Fruit fly (Drosophila melanogaster) whole organism, embryonic: ENCODE measurements around the gene CG4101.

ENCODE experiments used
- Ada2b ChIP-seq: fragments of 200-800 bp; sonication (Bioruptor generic); IDR thresholded peaks from 2 replicates; pipeline ENCODE4 v1.3.6; 2022; ENCODE audit warnings: missing biosample characterization, missing genetic modification characterization
- B-H2 ChIP-seq: fragments of 200-800 bp; sonication (Bioruptor generic); optimal IDR thresholded peaks from 2 replicates; lab custom pipeline; 2018; ENCODE audit warnings: missing biosample characterization, mild to moderate bottlenecking, missing genetic modification characterization
- CG10147 ChIP-seq: fragments of 200-800 bp; sonication (Bioruptor generic); optimal IDR thresholded peaks from 2 replicates; lab custom pipeline; 2019; ENCODE audit warnings: missing biosample characterization, mild to moderate bottlenecking, missing genetic modification characterization, moderate library complexity
- CG11093 ChIP-seq: fragments of 200-800 bp; sonication (Bioruptor generic); IDR thresholded peaks from 3 replicates; pipeline ENCODE4 v1.3.6; 2022; ENCODE audit warnings: missing biosample characterization, missing genetic modification characterization
- CG13424 ChIP-seq: fragments of 200-800 bp; sonication (Bioruptor generic); optimal IDR thresholded peaks from 2 replicates; lab custom pipeline; 2019; ENCODE audit warnings: missing biosample characterization, mild to moderate bottlenecking, missing genetic modification characterization, moderate library complexity
- CG13624 ChIP-seq: fragments of 200-800 bp; sonication (Bioruptor generic); optimal IDR thresholded peaks from 2 replicates; lab custom pipeline; 2016; ENCODE audit warnings: missing biosample characterization, missing genetic modification characterization
- CG14014 ChIP-seq: fragments of 200-800 bp; sonication (Bioruptor generic); IDR thresholded peaks from 2 replicates; pipeline ENCODE4 v1.3.6; 2022; ENCODE audit warnings: missing biosample characterization, missing genetic modification characterization
- CG1529 ChIP-seq: fragments of 200-800 bp; sonication (Bioruptor generic); optimal IDR thresholded peaks from 3 replicates; lab custom pipeline; 2018; ENCODE audit warnings: missing biosample characterization, missing genetic modification characterization
- CG17361 ChIP-seq: fragments of 200-800 bp; sonication (Bioruptor generic); IDR thresholded peaks from 3 replicates; pipeline ENCODE4 v1.3.6; 2022; ENCODE audit warnings: missing biosample characterization, missing genetic modification characterization
- CG18262 ChIP-seq: fragments of 200-800 bp; optimal IDR thresholded peaks from 3 replicates; lab custom pipeline; 2019; ENCODE audit warnings: missing biosample characterization, mild to moderate bottlenecking, missing genetic modification characterization, moderate library complexity
- CG2712 ChIP-seq: fragments of 200-800 bp; optimal IDR thresholded peaks from 3 replicates; lab custom pipeline; 2019; ENCODE audit warnings: missing biosample characterization, mild to moderate bottlenecking, missing genetic modification characterization, moderate library complexity
- CG3407 ChIP-seq: fragments of 200-800 bp; sonication (Bioruptor generic); optimal IDR thresholded peaks from 2 replicates; lab custom pipeline; 2018; ENCODE audit warnings: missing biosample characterization, mild to moderate bottlenecking, missing genetic modification characterization
- CG43689 ChIP-seq: fragments of 200-800 bp; sonication (Bioruptor generic); IDR thresholded peaks from 2 replicates; pipeline ENCODE4 v1.3.6; 2022; ENCODE audit warnings: missing biosample characterization, missing genetic modification characterization
- CG7357 ChIP-seq: fragments of 200-800 bp; sonication (Bioruptor generic); IDR thresholded peaks from 3 replicates; pipeline ENCODE4 v1.3.6; 2022; ENCODE audit warnings: missing biosample characterization, missing genetic modification characterization
- CG8290 ChIP-seq, 3 experiments: fragments of 200-800 bp; sonication (Bioruptor generic); optimal IDR thresholded peaks; 2 replicates each; lab custom pipeline; 2016 to 2019; ENCODE audit warnings: missing biosample characterization in 3 of 3, missing genetic modification characterization in 3 of 3, mild to moderate bottlenecking in 2 of 3, moderate library complexity in 1 of 3
- CG8478 ChIP-seq: fragments of >200 bp; optimal IDR thresholded peaks from 2 replicates; lab custom pipeline; 2018
- CG8944 ChIP-seq: fragments of 200-800 bp; sonication (Bioruptor generic); optimal IDR thresholded peaks from 3 replicates; lab custom pipeline; 2016; ENCODE audit warnings: missing biosample characterization, missing genetic modification characterization
- CG9215 ChIP-seq: fragments of 200-800 bp; sonication (Bioruptor generic); IDR thresholded peaks from 2 replicates; pipeline ENCODE4 v1.3.6; 2022; ENCODE audit warnings: missing biosample characterization, missing genetic modification characterization
- Camta ChIP-seq: fragments of 200-800 bp; sonication (Bioruptor generic); optimal IDR thresholded peaks from 2 replicates; lab custom pipeline; 2016; ENCODE audit warnings: missing biosample characterization, missing genetic modification characterization
- D ChIP-seq, 2 experiments: fragments of 200-800 bp in 1 of 2; fragments of >200 bp in 1 of 2; sonication (Bioruptor generic) in 1 of 2; optimal IDR thresholded peaks; 2 replicates in 1 of 2; 3 replicates in 1 of 2; lab custom pipeline; 2017; ENCODE audit warnings: mild to moderate bottlenecking in 1 of 2, missing biosample characterization in 1 of 2, missing genetic modification characterization in 1 of 2, missing genetic modification reagents in 1 of 2
- Dip2 ChIP-seq: fragments of 200-800 bp; sonication (Bioruptor generic); IDR thresholded peaks from 2 replicates; pipeline ENCODE4 v1.3.6; 2022; ENCODE audit warnings: missing biosample characterization, missing genetic modification characterization
- Drgx ChIP-seq: fragments of 200-800 bp; sonication (Bioruptor generic); IDR thresholded peaks from 2 replicates; pipeline ENCODE4 v1.3.6; 2022; ENCODE audit warnings: missing biosample characterization, missing genetic modification characterization
- E2f1 ChIP-seq: fragments of 200-800 bp; sonication (Bioruptor generic); IDR thresholded peaks from 2 replicates; pipeline ENCODE4 v1.3.6; 2022; ENCODE audit warnings: missing biosample characterization, missing genetic modification characterization
- H2.0 ChIP-seq: fragments of 200-800 bp; sonication (Bioruptor generic); IDR thresholded peaks from 2 replicates; pipeline ENCODE4 v1.3.6; 2022; ENCODE audit warnings: missing biosample characterization, missing genetic modification characterization
- HLHmδ ChIP-seq: fragments of 200-800 bp; sonication (Bioruptor generic); optimal IDR thresholded peaks from 2 replicates; lab custom pipeline; 2018; ENCODE audit warnings: missing biosample characterization, mild to moderate bottlenecking, missing genetic modification characterization, moderate library complexity
- Lpt ChIP-seq: fragments of >200 bp; optimal IDR thresholded peaks from 2 replicates; lab custom pipeline; 2018; ENCODE audit warnings: missing biosample characterization, missing genetic modification characterization
- MBD-R2 ChIP-seq: fragments of 200-800 bp; sonication (Bioruptor generic); IDR thresholded peaks from 2 replicates; pipeline ENCODE4 v1.3.6; 2022; ENCODE audit warnings: missing biosample characterization, missing genetic modification characterization
- Med ChIP-seq: fragments of 200-800 bp; sonication (Bioruptor generic); peaks from one replicate; lab custom pipeline; 2016; ENCODE audit warnings: missing biosample characterization, missing genetic modification characterization, mild to moderate bottlenecking, inconsistent platforms, moderate library complexity
- Oaz ChIP-seq: fragments of 200-800 bp; sonication (Bioruptor generic); IDR thresholded peaks from 2 replicates; pipeline ENCODE4 v1.3.6; 2022; ENCODE audit warnings: missing biosample characterization, missing genetic modification characterization
- Poxn ChIP-seq: fragments of 200-800 bp; sonication (Bioruptor generic); IDR thresholded peaks from 2 replicates; pipeline ENCODE4 v1.3.6; 2022; ENCODE audit warnings: missing biosample characterization, missing genetic modification characterization
- TFAM ChIP-seq: fragments of 200-800 bp; sonication (Bioruptor generic); optimal IDR thresholded peaks from 2 replicates; lab custom pipeline; 2017; ENCODE audit warnings: missing biosample characterization, missing genetic modification characterization, inconsistent platforms
- Tbp ChIP-seq: fragments of >200 bp; optimal IDR thresholded peaks from 2 replicates; lab custom pipeline; 2018; ENCODE audit warnings: missing biosample characterization, missing genetic modification characterization
- Vsx1 ChIP-seq: fragments of 200-800 bp; sonication (Bioruptor generic); optimal IDR thresholded peaks from 2 replicates; lab custom pipeline; 2017; ENCODE audit warnings: missing biosample characterization, mild to moderate bottlenecking, missing genetic modification characterization, missing genetic modification reagents
- ash1 ChIP-seq: fragments of 200-800 bp; sonication (Bioruptor generic); optimal IDR thresholded peaks from 2 replicates; lab custom pipeline; 2018; ENCODE audit warnings: missing biosample characterization, mild to moderate bottlenecking, missing genetic modification characterization
- bowl ChIP-seq: fragments of 200-800 bp; sonication (Bioruptor generic); IDR thresholded peaks from 2 replicates; pipeline ENCODE4 v1.3.6; 2022; ENCODE audit warnings: missing biosample characterization, missing genetic modification characterization
- dysf ChIP-seq: fragments of 200-800 bp; sonication (Bioruptor generic); IDR thresholded peaks from 3 replicates; pipeline ENCODE4 v1.3.6; 2022; ENCODE audit warnings: missing biosample characterization, missing genetic modification characterization
- ewg ChIP-seq: fragments of 200-800 bp; sonication (Bioruptor generic); optimal IDR thresholded peaks from 3 replicates; lab custom pipeline; 2017; ENCODE audit warnings: mild to moderate bottlenecking, missing biosample characterization, missing genetic modification reagents, missing genetic modification characterization
- fd64A ChIP-seq: fragments of 200-800 bp; sonication (Bioruptor generic); optimal IDR thresholded peaks from 3 replicates; lab custom pipeline; 2018; ENCODE audit warnings: missing biosample characterization, mild to moderate bottlenecking, missing genetic modification characterization
- gro ChIP-seq: fragments of 200-800 bp; sonication (Bioruptor generic); optimal IDR thresholded peaks from 2 replicates; lab custom pipeline; 2016; ENCODE audit warnings: missing biosample characterization, missing genetic modification characterization
- jing ChIP-seq: fragments of 200-800 bp; sonication (Bioruptor generic); optimal IDR thresholded peaks from 2 replicates; lab custom pipeline; 2018; ENCODE audit warnings: missing biosample characterization, mild to moderate bottlenecking, missing genetic modification characterization
- mam ChIP-seq: fragments of 200-800 bp; sonication (Bioruptor generic); optimal IDR thresholded peaks from 3 replicates; lab custom pipeline; 2016; ENCODE audit warnings: missing biosample characterization, missing genetic modification characterization
- otp ChIP-seq: fragments of 200-800 bp; sonication (Bioruptor generic); IDR thresholded peaks from 3 replicates; pipeline ENCODE4, ENCODE4 v1.3.6; 2022; ENCODE audit warnings: missing biosample characterization, missing genetic modification characterization
- pita ChIP-seq: fragments of 200-800 bp; sonication (Bioruptor generic); optimal IDR thresholded peaks from 2 replicates; lab custom pipeline; 2017; ENCODE audit warnings: missing biosample characterization, mild to moderate bottlenecking, missing genetic modification characterization
- repo ChIP-seq: fragments of 200-800 bp; sonication (Bioruptor generic); optimal IDR thresholded peaks from 2 replicates; lab custom pipeline; 2016; ENCODE audit warnings: missing biosample characterization, missing genetic modification characterization
- rib ChIP-seq: fragments of 200-800 bp; sonication (Bioruptor generic); IDR thresholded peaks from 2 replicates; pipeline ENCODE4 v1.3.6; 2022; ENCODE audit warnings: missing biosample characterization, missing genetic modification characterization
- scrt ChIP-seq: fragments of 200-800 bp; sonication (Bioruptor generic); optimal IDR thresholded peaks from 2 replicates; lab custom pipeline; 2018; ENCODE audit warnings: missing biosample characterization, mild to moderate bottlenecking, missing genetic modification characterization, moderate library complexity
- ssp ChIP-seq: fragments of 200-800 bp; sonication (Bioruptor generic); IDR thresholded peaks from 2 replicates; pipeline ENCODE4 v1.3.6; 2022; ENCODE audit warnings: missing biosample characterization, missing genetic modification characterization
- trem ChIP-seq: fragments of 200-800 bp; optimal IDR thresholded peaks from 3 replicates; lab custom pipeline; 2019; ENCODE audit warnings: missing biosample characterization, mild to moderate bottlenecking, missing genetic modification characterization, moderate library complexity
- unpg ChIP-seq: fragments of 200-800 bp; sonication (Bioruptor generic); optimal IDR thresholded peaks from 3 replicates; lab custom pipeline; 2018; ENCODE audit warnings: missing biosample characterization, mild to moderate bottlenecking, missing genetic modification characterization, moderate library complexity
- wdn ChIP-seq: fragments of 200-800 bp; sonication (Bioruptor generic); IDR thresholded peaks from 2 replicates; pipeline ENCODE4 v1.3.6; 2022; ENCODE audit warnings: missing biosample characterization, missing genetic modification characterization
- wor ChIP-seq: fragments of 200-800 bp; sonication (Bioruptor generic); IDR thresholded peaks from 2 replicates; pipeline ENCODE4 v1.3.6; 2022; ENCODE audit warnings: missing biosample characterization, missing genetic modification characterization
- zf30C ChIP-seq: fragments of 200-800 bp; sonication (Bioruptor generic); optimal IDR thresholded peaks from 3 replicates; lab custom pipeline; 2018; ENCODE audit warnings: missing biosample characterization, mild to moderate bottlenecking, missing genetic modification characterization
- zfh1 ChIP-seq: fragments of 200-800 bp; sonication (Bioruptor generic); IDR thresholded peaks from 3 replicates; pipeline ENCODE4 v1.3.6; 2022; ENCODE audit warnings: missing biosample characterization, missing genetic modification characterization

The CG4101 gene

dm6 chr3L:16610201-16610600 is 2.1 kb upstream of the CG4101 start, which contains the start of gene Prosbeta6 (continued):
- TF ChIP-seq mam (GFP tag; lab: Kevin White, UChicago) (no peak), CG8290 (GFP tag; optimal IDR thresholded peaks at IDR 0.05; lab: Kevin White, UChicago) (no peak), CG8290 (tag; optimal IDR thresholded peaks at IDR 0.05; lab: Kevin White, UChicago) (no peak), Camta (no peak), D (optimal IDR thresholded peaks at IDR 0.05; lab: Kevin White, UChicago) (no peak), D (GFP tag; optimal IDR thresholded peaks at IDR 0.05; lab: Kevin White, UChicago) (no peak), H2.0 (no peak), ewg (GFP tag; lab: Kevin White, UChicago) (no peak), CG2712 (tag; lab: Kevin White, UChicago) (peak; percentile 18), unpg (GFP tag; lab: Kevin White, UChicago) (no peak), Med (no peak), Dip2 (GFP tag; lab: Robert Waterston, UW) (no peak), CG18262 (tag; lab: Kevin White, UChicago) (no peak), fd64A (GFP tag; lab: Kevin White, UChicago) (no peak), E2f1 (GFP tag; lab: Robert Waterston, UW) (no peak), Drgx (no peak), CG11093 (GFP tag; lab: Robert Waterston, UW) (no peak), B-H2 (no peak), ash1 (GFP tag; lab: Kevin White, UChicago) (no peak), CG14014 (GFP tag; lab: Robert Waterston, UW) (no peak), Oaz (GFP tag; lab: Robert Waterston, UW) (no peak), wor (GFP tag; lab: Robert Waterston, UW) (no peak), wdn (no peak), CG8478 (lab: Kevin White, UChicago) (no peak), Poxn (GFP tag; lab: Robert Waterston, UW) (no peak), CG43689 (GFP tag; lab: Robert Waterston, UW) (no peak), Vsx1 (no peak), jing (GFP tag; lab: Kevin White, UChicago) (no peak), CG1529 (GFP tag; lab: Kevin White, UChicago) (no peak), scrt (GFP tag; lab: Kevin White, UChicago) (no peak), HLHmδ (GFP tag; lab: Kevin White, UChicago) (no peak), Ada2b (GFP tag; lab: Robert Waterston, UW) (no peak), CG8944 (GFP tag; lab: Kevin White, UChicago) (no peak), Tbp (GFP tag; lab: Kevin White, UChicago) (no peak), MBD-R2 (GFP tag; lab: Robert Waterston, UW) (peak; percentile 59), CG17361 (GFP tag; lab: Robert Waterston, UW) (no peak), repo (GFP tag; lab: Kevin White, UChicago) (no peak), rib (GFP tag; lab: Robert Waterston, UW) (no peak), zfh1 (no peak), CG13424 (tag; lab: Kevin White, UChicago) (no peak), TFAM (no peak), otp (GFP tag; lab: Robert Waterston, UW) (no peak), ssp (no peak), CG10147 (GFP tag; lab: Kevin White, UChicago) (no peak), Lpt (GFP tag; lab: Kevin White, UChicago) (no peak), pita (GFP tag; lab: Kevin White, UChicago) (no peak), CG13624 (no peak), zf30C (GFP tag; lab: Kevin White, UChicago) (no peak), dysf (no peak), bowl (GFP tag; lab: Robert Waterston, UW) (no peak), trem (peak; percentile 55), CG7357 (GFP tag; lab: Robert Waterston, UW) (no peak), gro (GFP tag; lab: Kevin White, UChicago) (no peak), CG3407 (GFP tag; lab: Kevin White, UChicago) (no peak), CG9215 (GFP tag; lab: Robert Waterston, UW) (no peak)
